Worm (Caenorhabditis elegans): ENCODE measurements around the gene cdh-4.
A peak's percentile ranks its signal among the peaks of the same experiment; 100 is the strongest.

cdh-4 gene

DNA sequence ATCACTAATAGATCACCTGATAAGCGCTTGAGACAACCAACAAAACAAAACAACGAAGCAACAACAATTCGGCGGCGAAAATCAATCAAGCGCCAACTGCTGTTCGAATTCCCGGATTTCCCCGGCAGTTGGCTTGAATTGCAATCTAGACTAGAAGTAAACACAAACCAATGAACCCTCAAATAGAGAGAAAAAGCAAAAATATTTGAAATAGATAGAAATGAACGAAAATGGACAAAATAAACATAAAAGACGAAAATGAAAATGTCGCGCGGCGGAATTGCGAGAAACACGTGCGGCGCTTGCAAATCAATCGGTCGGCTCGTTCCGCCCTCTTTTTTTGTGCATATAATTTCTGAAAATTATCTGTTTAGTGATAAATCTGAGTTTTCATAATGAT, 48.3 kb downstream of the cdh-4 start, which contains the start of gene idhg-1 (continued):
- peak; percentile 84 for TF ChIP-seq swsn-7 (tag; optimal IDR thresholded peaks at IDR 0.05)
- peak; percentile 29 for TF ChIP-seq F16B12.6 (tag; optimal IDR thresholded peaks at IDR 0.05)
- TF ChIP-seq tbx-2 (tag; optimal IDR thresholded peaks at IDR 0.05) = peak; percentile 52
- no peak for TF ChIP-seq mdl-1 (tag; optimal IDR thresholded peaks at IDR 0.05)
- TF ChIP-seq ztf-4 (tag; optimal IDR thresholded peaks at IDR 0.05) = peak; percentile 63
- peak; percentile 71 for TF ChIP-seq xbp-1 (tag; optimal IDR thresholded peaks at IDR 0.05)
- TF ChIP-seq nhr-20 (tag; optimal IDR thresholded peaks at IDR 0.05) = peak; percentile 72
- no peak for TF ChIP-seq ets-5 (GFP tag; IDR thresholded peaks at IDR 0.05)
- peak; percentile 3 for TF ChIP-seq vab-15 (tag; optimal IDR thresholded peaks at IDR 0.05)

DNA sequence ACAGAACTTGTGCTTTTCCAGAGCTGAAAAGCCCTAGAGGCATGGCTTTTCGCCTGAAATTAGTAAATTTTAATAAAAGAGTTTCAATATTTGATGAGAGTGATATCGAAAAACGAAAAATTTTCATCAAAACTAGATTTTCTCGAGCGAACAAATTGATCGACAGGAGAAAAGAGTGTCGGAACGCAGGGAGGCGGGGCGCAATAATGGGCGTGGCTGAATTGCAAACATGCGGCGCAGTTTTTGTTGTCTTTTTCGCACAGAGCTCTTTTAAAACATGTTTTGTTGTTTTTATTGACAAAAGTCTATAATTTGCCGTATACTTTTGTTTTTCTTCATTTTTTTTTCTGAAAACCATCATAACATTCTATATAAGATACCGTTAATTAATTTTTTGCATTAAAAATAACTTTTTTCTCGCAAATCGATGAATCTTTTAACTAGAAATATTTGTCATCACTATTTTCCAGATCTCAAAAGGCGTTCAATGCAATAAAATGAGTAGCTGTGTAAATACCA, 58.3 kb downstream of the cdh-4 start, which contains the start of the genes sel-5 and wdr-48:
sel-5 (minus strand) TSS at position 53 of the 519 bp plus-strand sequence.
wdr-48 (plus strand) TSS at position 469 of the 519 bp plus-strand sequence.
- TF ChIP-seq xbp-1 (tag; optimal IDR thresholded peaks at IDR 0.05) (peak; percentile 20), zag-1 (tag; optimal IDR thresholded peaks at IDR 0.05) (no peak), lin-15B (tag; optimal IDR thresholded peaks at IDR 0.05) (no peak), sup-37 (GFP tag; optimal IDR thresholded peaks at IDR 0.05) (no peak), C04F5.9 (tag; optimal IDR thresholded peaks at IDR 0.05) (no peak), egl-13 (tag; optimal IDR thresholded peaks at IDR 0.05) (no peak), elt-2 (tag; optimal IDR thresholded peaks at IDR 0.05) (no peak), efl-1 (optimal IDR thresholded peaks at IDR 0.05) (peak; percentile 19 to 40), efl-1 (GFP tag; optimal IDR thresholded peaks at IDR 0.05 in 1 of 2) (peak; percentile 60 to 95), mab-9 (GFP tag; IDR thresholded peaks at IDR 0.05) (no peak), lin-14 (GFP tag; optimal IDR thresholded peaks at IDR 0.05) (no peak), unc-62 (GFP tag; optimal IDR thresholded peaks at IDR 0.05) (no peak), alr-1 (tag; optimal IDR thresholded peaks at IDR 0.05; ENCODE audit: borderline replicate concordance) (no peak), fkh-8 (tag; optimal IDR thresholded peaks at IDR 0.05) (no peak), snu-23 (GFP tag; optimal IDR thresholded peaks at IDR 0.05) (peak; percentile 35), lin-13 (GFP tag; optimal IDR thresholded peaks at IDR 0.05) (no peak), pax-3 (tag; optimal IDR thresholded peaks at IDR 0.05) (no peak), lir-3 (tag; optimal IDR thresholded peaks at IDR 0.05; ENCODE audit: poor library complexity) (no peak), nhr-20 (tag; optimal IDR thresholded peaks at IDR 0.05) (peak; percentile 36), elt-3 (tag; optimal IDR thresholded peaks at IDR 0.05) (peak in 1 of 6 experiments; percentile 23), ceh-8 (GFP tag; optimal IDR thresholded peaks at IDR 0.05) (no peak), isw-1 (GFP tag; IDR thresholded peaks at IDR 0.05) (no peak), nhr-47 (tag; optimal IDR thresholded peaks at IDR 0.05) (peak; percentile 39), dpl-1 (GFP tag; optimal IDR thresholded peaks at IDR 0.05) (peak; percentile 39 to 62 (median 43)), unc-130 (tag; optimal IDR thresholded peaks at IDR 0.05) (no peak), ceh-82 (tag; optimal IDR thresholded peaks at IDR 0.05) (peak in 1 of 3 experiments; percentile 18), Y116A8C.19 (tag; optimal IDR thresholded peaks at IDR 0.05; ENCODE audit: borderline replicate concordance) (no peak), ceh-88 (GFP tag; IDR thresholded peaks at IDR 0.05) (no peak), rnt-1 (tag; optimal IDR thresholded peaks at IDR 0.05) (peak; percentile 39), lin-35 (GFP tag; optimal IDR thresholded peaks at IDR 0.05) (peak; percentile 25 to 53), irx-1 (tag; optimal IDR thresholded peaks at IDR 0.05) (no peak), nhr-237 (tag; optimal IDR thresholded peaks at IDR 0.05) (no peak), pag-3 (tag; optimal IDR thresholded peaks at IDR 0.05; ENCODE audit: borderline replicate concordance, insufficient read depth) (no peak), fos-1 (tag; optimal IDR thresholded peaks at IDR 0.05) (no peak), nhr-71 (tag; optimal IDR thresholded peaks at IDR 0.05) (peak; percentile 33), vab-15 (tag; optimal IDR thresholded peaks at IDR 0.05) (no peak), fkh-4 (tag; optimal IDR thresholded peaks at IDR 0.05; ENCODE audit: borderline replicate concordance) (no peak), ceh-63 (GFP tag; optimal IDR thresholded peaks at IDR 0.05) (no peak), tlp-1 (tag; optimal IDR thresholded peaks at IDR 0.05) (no peak), efl-3 (GFP tag; optimal IDR thresholded peaks at IDR 0.05) (no peak), mep-1 (tag; optimal IDR thresholded peaks at IDR 0.05) (peak; percentile 37), nhr-76 (tag; optimal IDR thresholded peaks at IDR 0.05) (no peak), C16A3.4 (tag; optimal IDR thresholded peaks at IDR 0.05) (peak; percentile 12), unc-86 (tag; optimal IDR thresholded peaks at IDR 0.05) (no peak)
